Fruit fly (Drosophila melanogaster) whole organism, prepupa: Measurements from ENCODE around the gene CG43925.

Experiments
- Blimp-1 ChIP-seq: fragments of 200-800 bp; sonication (Bioruptor generic); optimal IDR thresholded peaks from 3 replicates; lab custom pipeline; 2017; ENCODE audit warnings: missing biosample characterization, missing genetic modification characterization, mild to moderate bottlenecking, moderate library complexity, missing genetic modification reagents
- CG10669 ChIP-seq: fragments of 200-800 bp; sonication (Bioruptor generic); optimal IDR thresholded peaks from 3 replicates; lab custom pipeline; 2018; ENCODE audit warnings: missing biosample characterization, mild to moderate bottlenecking, missing genetic modification characterization, moderate library complexity
- CG11294 ChIP-seq: fragments of 200-800 bp; sonication (Bioruptor generic); IDR thresholded peaks from 2 replicates; pipeline ENCODE4 v1.3.6; 2022; ENCODE audit warnings: missing biosample characterization, missing genetic modification characterization
- CG11762 ChIP-seq: fragments of 200-800 bp; sonication (Bioruptor generic); optimal IDR thresholded peaks from 3 replicates; lab custom pipeline; 2016; ENCODE audit warnings: missing biosample characterization, missing genetic modification characterization; ENCODE audit not compliant: insufficient read depth
- CG11902 ChIP-seq: fragments of 200-800 bp; sonication (Bioruptor generic); optimal IDR thresholded peaks from 3 replicates; lab custom pipeline; 2016; ENCODE audit warnings: missing biosample characterization, missing genetic modification characterization
- CG15336 ChIP-seq: fragments of 200-800 bp; sonication (Bioruptor generic); IDR thresholded peaks from 2 replicates; pipeline ENCODE4 v1.3.6; 2022; ENCODE audit warnings: missing biosample characterization, missing genetic modification characterization
- CG16779 ChIP-seq: fragments of 200-800 bp; sonication (Bioruptor generic); optimal IDR thresholded peaks from 3 replicates; lab custom pipeline; 2017; ENCODE audit warnings: missing biosample characterization, mild to moderate bottlenecking, missing genetic modification characterization
- CG3032 ChIP-seq: fragments of 200-800 bp; optimal IDR thresholded peaks from 2 replicates; lab custom pipeline; 2019; ENCODE audit warnings: missing biosample characterization, mild to moderate bottlenecking, missing genetic modification characterization, moderate library complexity
- CG31627 ChIP-seq: fragments of 200-800 bp; sonication (Bioruptor generic); optimal IDR thresholded peaks from 3 replicates; lab custom pipeline; 2016; ENCODE audit warnings: missing biosample characterization, missing genetic modification characterization
- CG32006 ChIP-seq: fragments of 200-800 bp; sonication (Bioruptor generic); optimal IDR thresholded peaks from 3 replicates; lab custom pipeline; 2017; ENCODE audit warnings: missing biosample characterization, mild to moderate bottlenecking, missing genetic modification characterization
- CG34406 ChIP-seq: fragments of 200-800 bp; sonication (Bioruptor generic); optimal IDR thresholded peaks from 3 replicates; lab custom pipeline; 2016; ENCODE audit warnings: missing biosample characterization, missing genetic modification characterization
- CG3919 ChIP-seq: fragments of 200-800 bp; sonication (Bioruptor generic); optimal IDR thresholded peaks from 3 replicates; lab custom pipeline; 2016; ENCODE audit warnings: missing biosample characterization, missing genetic modification characterization
- CG6163 ChIP-seq: fragments of 200-800 bp; sonication (Bioruptor generic); IDR thresholded peaks from 3 replicates; pipeline ENCODE4 v1.3.6; 2022; ENCODE audit warnings: missing biosample characterization, missing genetic modification characterization
- CG6792 ChIP-seq: fragments of 200-800 bp; sonication (Bioruptor generic); optimal IDR thresholded peaks from 3 replicates; lab custom pipeline; 2016; ENCODE audit warnings: missing biosample characterization, missing genetic modification characterization
- CG6808 ChIP-seq: fragments of 200-800 bp; sonication (Bioruptor generic); optimal IDR thresholded peaks from 3 replicates; lab custom pipeline; 2017; ENCODE audit warnings: missing biosample characterization, missing genetic modification characterization, mild to moderate bottlenecking, moderate library complexity, missing genetic modification reagents
- CG6854 ChIP-seq: fragments of 200-800 bp; sonication (Bioruptor generic); optimal IDR thresholded peaks from 2 replicates; lab custom pipeline; 2017; ENCODE audit warnings: missing biosample characterization, mild to moderate bottlenecking, missing genetic modification characterization
- CG7368 ChIP-seq: fragments of 200-800 bp; sonication (Bioruptor generic); optimal IDR thresholded peaks from 3 replicates; lab custom pipeline; 2016; ENCODE audit warnings: missing biosample characterization, missing genetic modification characterization
- CG8119 ChIP-seq: fragments of 200-800 bp; sonication (Bioruptor generic); IDR thresholded peaks from 3 replicates; pipeline ENCODE4 v1.3.6; 2022; ENCODE audit warnings: missing biosample characterization, missing genetic modification characterization
- CG8319 ChIP-seq: fragments of 200-800 bp; sonication (Bioruptor generic); optimal IDR thresholded peaks from 3 replicates; lab custom pipeline; 2016; ENCODE audit warnings: missing biosample characterization, missing genetic modification characterization
- CG8632 ChIP-seq: fragments of 200-800 bp; sonication (Bioruptor generic); optimal IDR thresholded peaks from 3 replicates; lab custom pipeline; 2016; ENCODE audit warnings: missing biosample characterization, missing genetic modification characterization
- CG9139 ChIP-seq: fragments of 200-800 bp; sonication (Bioruptor generic); optimal IDR thresholded peaks from 3 replicates; lab custom pipeline; 2017; ENCODE audit warnings: missing biosample characterization, mild to moderate bottlenecking, missing genetic modification characterization
- Eip75B ChIP-seq: fragments of 200-800 bp; sonication (Bioruptor generic); optimal IDR thresholded peaks from 3 replicates; lab custom pipeline; 2016; ENCODE audit warnings: missing biosample characterization, missing genetic modification characterization
- Eip78C ChIP-seq: fragments of 200-800 bp; sonication (Bioruptor generic); peaks from one replicate; lab custom pipeline; 2016; ENCODE audit warnings: missing biosample characterization, missing genetic modification characterization
- Eip93F ChIP-seq: fragments of 200-800 bp; sonication (Bioruptor generic); optimal IDR thresholded peaks from 2 replicates; lab custom pipeline; 2016; ENCODE audit warnings: missing biosample characterization, mild to moderate bottlenecking, missing genetic modification characterization
- Ets21C ChIP-seq: fragments of 200-800 bp; sonication (Bioruptor generic); optimal IDR thresholded peaks from 3 replicates; lab custom pipeline; 2016; ENCODE audit warnings: missing biosample characterization, missing genetic modification characterization
- Ets96B ChIP-seq: fragments of 200-800 bp; optimal IDR thresholded peaks from 2 replicates; lab custom pipeline; 2019; ENCODE audit warnings: missing biosample characterization, mild to moderate bottlenecking, missing genetic modification characterization, moderate library complexity
- Gug ChIP-seq: fragments of 200-800 bp; sonication (Bioruptor generic); IDR thresholded peaks from 2 replicates; pipeline ENCODE4 v1.3.6; 2022; ENCODE audit warnings: missing biosample characterization, missing genetic modification characterization
- Hr39 ChIP-seq: fragments of 200-800 bp; sonication (Bioruptor generic); optimal IDR thresholded peaks from 2 replicates; lab custom pipeline; 2016; ENCODE audit warnings: missing biosample characterization, missing genetic modification characterization
- Hr4 ChIP-seq: fragments of 200-800 bp; sonication (Bioruptor generic); optimal IDR thresholded peaks from 3 replicates; lab custom pipeline; 2016; ENCODE audit warnings: missing biosample characterization, missing genetic modification characterization
- Lpt ChIP-seq: fragments of 200-800 bp; sonication (Bioruptor generic); optimal IDR thresholded peaks from 3 replicates; lab custom pipeline; 2016; ENCODE audit warnings: missing biosample characterization, missing genetic modification characterization
- Met ChIP-seq: fragments of 200-800 bp; sonication (Bioruptor generic); optimal IDR thresholded peaks from 3 replicates; lab custom pipeline; 2016; ENCODE audit warnings: missing biosample characterization, missing genetic modification characterization
- OdsH ChIP-seq: fragments of 200-800 bp; sonication (Bioruptor generic); optimal IDR thresholded peaks from 3 replicates; lab custom pipeline; 2016; ENCODE audit warnings: missing biosample characterization, missing genetic modification characterization
- Sox102F ChIP-seq: fragments of 200-800 bp; sonication (Bioruptor generic); optimal IDR thresholded peaks from 2 replicates; lab custom pipeline; 2016; ENCODE audit warnings: missing biosample characterization, mild to moderate bottlenecking, missing genetic modification characterization
- Sox14 ChIP-seq: fragments of 200-800 bp; sonication (Bioruptor generic); optimal IDR thresholded peaks from 3 replicates; lab custom pipeline; 2016; ENCODE audit warnings: missing biosample characterization, missing genetic modification characterization
- Sox15 ChIP-seq: fragments of 200-800 bp; sonication (Bioruptor generic); optimal IDR thresholded peaks from 3 replicates; lab custom pipeline; 2016; ENCODE audit warnings: missing biosample characterization, missing genetic modification characterization
- achi ChIP-seq: fragments of 200-800 bp; sonication (Bioruptor generic); optimal IDR thresholded peaks from 3 replicates; lab custom pipeline; 2016; ENCODE audit warnings: missing biosample characterization, missing genetic modification characterization
- acj6 ChIP-seq: fragments of 200-800 bp; sonication (Bioruptor generic); optimal IDR thresholded peaks from 3 replicates; lab custom pipeline; 2016; ENCODE audit warnings: missing biosample characterization, missing genetic modification characterization
- cyc ChIP-seq: fragments of 200-800 bp; sonication (Bioruptor generic); optimal IDR thresholded peaks from 3 replicates; lab custom pipeline; 2016; ENCODE audit warnings: missing biosample characterization, missing genetic modification characterization
- dsx ChIP-seq: fragments of 200-800 bp; optimal IDR thresholded peaks from 3 replicates; lab custom pipeline; 2019; ENCODE audit warnings: missing biosample characterization, mild to moderate bottlenecking, missing genetic modification characterization, moderate library complexity; ENCODE audit not compliant: poor library complexity, severe bottlenecking
- eg ChIP-seq: fragments of 200-800 bp; sonication (Bioruptor generic); IDR thresholded peaks from 3 replicates; pipeline ENCODE4 v1.3.6; 2022; ENCODE audit warnings: missing biosample characterization, missing genetic modification characterization
- esn ChIP-seq: fragments of 200-800 bp; sonication (Bioruptor generic); optimal IDR thresholded peaks from 2 replicates; lab custom pipeline; 2016; ENCODE audit warnings: missing biosample characterization, mild to moderate bottlenecking, missing genetic modification characterization, moderate library complexity
- fd85E ChIP-seq: fragments of 200-800 bp; sonication (Bioruptor generic); optimal IDR thresholded peaks from 3 replicates; lab custom pipeline; 2016; ENCODE audit warnings: missing biosample characterization, missing genetic modification characterization
- lz ChIP-seq: fragments of 200-800 bp; sonication (Bioruptor generic); optimal IDR thresholded peaks from 3 replicates; lab custom pipeline; 2016; ENCODE audit warnings: missing biosample characterization, missing genetic modification characterization
- net ChIP-seq: fragments of 200-800 bp; sonication (Bioruptor generic); optimal IDR thresholded peaks from 3 replicates; lab custom pipeline; 2016; ENCODE audit warnings: missing biosample characterization, missing genetic modification characterization
- pdm3 ChIP-seq: fragments of 200-800 bp; sonication (Bioruptor generic); optimal IDR thresholded peaks from 3 replicates; lab custom pipeline; 2016; ENCODE audit warnings: missing biosample characterization, missing genetic modification characterization
- salr ChIP-seq, 2 experiments: fragments of 200-800 bp; sonication (Bioruptor generic); optimal IDR thresholded peaks; 3 replicates each; lab custom pipeline; 2016 to 2018; ENCODE audit warnings: missing biosample characterization in 2 of 2, missing genetic modification characterization in 2 of 2, mild to moderate bottlenecking in 1 of 2
- ss ChIP-seq, 2 experiments: fragments of 200-800 bp; sonication (Bioruptor generic); optimal IDR thresholded peaks; 2 replicates in 1 of 2; 3 replicates in 1 of 2; lab custom pipeline; 2017 to 2018; ENCODE audit warnings: mild to moderate bottlenecking in 2 of 2, missing biosample characterization in 2 of 2, missing genetic modification characterization in 2 of 2, moderate library complexity in 1 of 2
- svp ChIP-seq: fragments of 200-800 bp; sonication (Bioruptor generic); peaks from one replicate; lab custom pipeline; 2016; ENCODE audit warnings: missing biosample characterization, missing genetic modification characterization
- topi ChIP-seq: fragments of 200-800 bp; sonication (Bioruptor generic); optimal IDR thresholded peaks from 3 replicates; lab custom pipeline; 2016; ENCODE audit warnings: missing biosample characterization, missing genetic modification characterization
- vri ChIP-seq: fragments of 200-800 bp; sonication (Bioruptor generic); optimal IDR thresholded peaks from 3 replicates; lab custom pipeline; 2016; ENCODE audit warnings: missing biosample characterization, mild to moderate bottlenecking, missing genetic modification characterization

Gene CG43925

DNA sequence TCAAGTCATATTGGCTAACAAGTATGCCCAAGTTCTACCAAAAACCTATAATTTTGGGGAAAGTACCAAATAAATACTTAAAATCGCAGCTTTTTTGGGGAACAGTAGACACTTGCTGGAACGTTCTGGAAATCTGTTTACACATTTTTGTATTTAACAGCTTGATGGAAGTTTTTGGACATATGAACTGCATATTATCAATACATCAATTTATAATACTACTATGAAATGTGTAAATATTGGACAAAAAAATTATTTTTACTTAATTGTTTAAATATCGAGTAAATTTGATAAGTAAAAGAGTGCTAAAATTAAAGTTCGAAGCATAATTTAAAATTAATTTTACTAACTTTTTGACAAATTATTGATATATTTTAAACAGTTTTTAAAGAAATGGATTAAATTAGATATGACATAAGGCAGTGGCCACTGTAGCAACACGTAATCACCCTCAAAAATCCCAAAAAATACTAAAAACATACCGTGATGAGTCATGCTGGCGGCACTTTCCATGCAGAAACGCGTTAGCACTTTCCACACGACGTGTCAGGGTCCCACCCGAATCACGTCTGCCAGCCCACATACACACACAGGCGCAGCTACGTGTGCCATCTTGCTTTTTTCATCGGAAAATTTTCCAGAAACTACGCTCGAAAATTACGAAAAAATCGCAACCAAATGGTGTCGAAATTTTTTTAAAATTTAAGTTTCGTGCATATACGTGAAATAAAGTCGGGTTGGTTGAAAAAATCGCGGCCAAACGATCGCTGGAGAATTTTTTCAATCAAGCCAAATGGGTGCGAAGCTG lies 11.0 kb upstream of the CG43925 start, which contains the start of gene Sirt1:
TSS of gene Sirt1 (plus strand) at position 571 of the 808 bp plus-strand sequence.
- peak; percentile 61; the same call in 2 of the 3 replicates for TF ChIP-seq eg
- TF ChIP-seq CG11762 (GFP tag; lab: Kevin White, UChicago) = peak; percentile 74
- no peak; the same call in none of the 2 replicates for TF ChIP-seq Gug (GFP tag; lab: Robert Waterston, UW)
- TF ChIP-seq CG7368 (GFP tag; lab: Kevin White, UChicago) = peak; percentile 66
- TF ChIP-seq Sox15 (GFP tag; lab: Kevin White, UChicago) = peak; percentile 88
- peak; percentile 87 for TF ChIP-seq CG34406 (GFP tag; lab: Kevin White, UChicago)
- peak; percentile 78 for TF ChIP-seq CG8119 (GFP tag; lab: Robert Waterston, UW)
- peak; percentile 74 for TF ChIP-seq Eip75B
- peak; percentile 85 for TF ChIP-seq Hr39 (GFP tag; lab: Kevin White, UChicago)
- peak; percentile 74 for TF ChIP-seq Sox14 (GFP tag; lab: Kevin White, UChicago)
- TF ChIP-seq topi (GFP tag; lab: Kevin White, UChicago) = peak; percentile 77
- no peak for TF ChIP-seq CG8319
- peak; percentile 85 for TF ChIP-seq esn (GFP tag; lab: Kevin White, UChicago)
- peak; percentile 82 for TF ChIP-seq lz (GFP tag; lab: Kevin White, UChicago)
- TF ChIP-seq CG6792 (GFP tag; lab: Kevin White, UChicago) = peak; percentile 83
- peak; percentile 81 for TF ChIP-seq net (GFP tag; lab: Kevin White, UChicago)
- TF ChIP-seq CG6163 (GFP tag; lab: Robert Waterston, UW) = no peak; the same call in 2 of the 3 replicates
- peak; percentile 87 for TF ChIP-seq CG3032 (tag; lab: Kevin White, UChicago)
- no peak for TF ChIP-seq fd85E (GFP tag; lab: Kevin White, UChicago)
- TF ChIP-seq Eip78C (GFP tag; lab: Kevin White, UChicago) = peak; percentile 90
- TF ChIP-seq CG6808 (GFP tag; lab: Kevin White, UChicago) = peak; percentile 78
- TF ChIP-seq vri (GFP tag; lab: Kevin White, UChicago) = no peak
- TF ChIP-seq CG10669 (GFP tag; lab: Kevin White, UChicago) = peak; percentile 76
- TF ChIP-seq CG11902 (GFP tag; lab: Kevin White, UChicago) = peak; percentile 76
- peak; percentile 87 for TF ChIP-seq Ets96B (tag; lab: Kevin White, UChicago)
- TF ChIP-seq cyc (GFP tag; lab: Kevin White, UChicago) = peak; percentile 81
- TF ChIP-seq CG32006 = peak; percentile 90
- no peak for TF ChIP-seq svp (GFP tag; lab: Kevin White, UChicago)
- peak; percentile 65 for TF ChIP-seq Ets21C (GFP tag; lab: Kevin White, UChicago)
- TF ChIP-seq CG31627 = peak; percentile 86
- peak; percentile 81 for TF ChIP-seq CG3919 (GFP tag; lab: Kevin White, UChicago)
- TF ChIP-seq acj6 (GFP tag; lab: Kevin White, UChicago) = peak; percentile 88
- peak; percentile 60 for TF ChIP-seq Lpt (GFP tag; lab: Kevin White, UChicago)
- peak; percentile 82 for TF ChIP-seq CG15336 (GFP tag; lab: Robert Waterston, UW)
- TF ChIP-seq Met (GFP tag; lab: Kevin White, UChicago) = peak; percentile 81
- peak; percentile 26 for TF ChIP-seq Eip93F (GFP tag; lab: Kevin White, UChicago)
- TF ChIP-seq Hr4 (GFP tag; lab: Kevin White, UChicago) = peak; percentile 87
- peak; percentile 6 to 80 for TF ChIP-seq ss (GFP tag; optimal IDR thresholded peaks at IDR 0.05; lab: Kevin White, UChicago)
- TF ChIP-seq pdm3 (GFP tag; lab: Kevin White, UChicago) = peak; percentile 76
- TF ChIP-seq CG9139 = no peak
- peak; percentile 32 for TF ChIP-seq Sox102F (GFP tag; lab: Kevin White, UChicago)
- peak; percentile 87 for TF ChIP-seq CG8632 (GFP tag; lab: Kevin White, UChicago)
- TF ChIP-seq Blimp-1 (GFP tag; lab: Kevin White, UChicago) = peak; percentile 78
- peak; percentile 70 for TF ChIP-seq dsx
- peak; percentile 75 for TF ChIP-seq CG6854
- TF ChIP-seq achi = peak; percentile 84
- peak; percentile 6 to 92 for TF ChIP-seq salr (GFP tag; optimal IDR thresholded peaks at IDR 0.05; lab: Kevin White, UChicago)
- peak; percentile 63; the same call in 1 of the 2 replicates for TF ChIP-seq CG11294 (GFP tag; lab: Robert Waterston, UW)
- peak; percentile 4 for TF ChIP-seq CG16779
- peak; percentile 89 for TF ChIP-seq OdsH (GFP tag; lab: Kevin White, UChicago)
